Fruit fly (Drosophila melanogaster) whole organism, pupa: ENCODE data around the gene QIL1.

Source experiments
- CG9948 ChIP-seq: fragments of 200-800 bp; sonication (Bioruptor generic); optimal IDR thresholded peaks from 2 replicates; lab custom pipeline; 2018; ENCODE audit warnings: missing biosample characterization, mild to moderate bottlenecking, missing genetic modification characterization, moderate library complexity
- D1 ChIP-seq: fragments of 200-800 bp; sonication (Bioruptor generic); optimal IDR thresholded peaks from 2 replicates; lab custom pipeline; 2018; ENCODE audit warnings: missing biosample characterization, mild to moderate bottlenecking, missing genetic modification characterization, moderate library complexity
- Pif1A ChIP-seq: fragments of 200-800 bp; sonication (Bioruptor generic); optimal IDR thresholded peaks from 3 replicates; lab custom pipeline; 2016; ENCODE audit warnings: missing biosample characterization, missing genetic modification characterization
- Snoo ChIP-seq: fragments of 200-800 bp; sonication (Bioruptor generic); optimal IDR thresholded peaks from 3 replicates; lab custom pipeline; 2017; ENCODE audit warnings: missing biosample characterization, mild to moderate bottlenecking, missing genetic modification characterization, inconsistent platforms

DNA sequence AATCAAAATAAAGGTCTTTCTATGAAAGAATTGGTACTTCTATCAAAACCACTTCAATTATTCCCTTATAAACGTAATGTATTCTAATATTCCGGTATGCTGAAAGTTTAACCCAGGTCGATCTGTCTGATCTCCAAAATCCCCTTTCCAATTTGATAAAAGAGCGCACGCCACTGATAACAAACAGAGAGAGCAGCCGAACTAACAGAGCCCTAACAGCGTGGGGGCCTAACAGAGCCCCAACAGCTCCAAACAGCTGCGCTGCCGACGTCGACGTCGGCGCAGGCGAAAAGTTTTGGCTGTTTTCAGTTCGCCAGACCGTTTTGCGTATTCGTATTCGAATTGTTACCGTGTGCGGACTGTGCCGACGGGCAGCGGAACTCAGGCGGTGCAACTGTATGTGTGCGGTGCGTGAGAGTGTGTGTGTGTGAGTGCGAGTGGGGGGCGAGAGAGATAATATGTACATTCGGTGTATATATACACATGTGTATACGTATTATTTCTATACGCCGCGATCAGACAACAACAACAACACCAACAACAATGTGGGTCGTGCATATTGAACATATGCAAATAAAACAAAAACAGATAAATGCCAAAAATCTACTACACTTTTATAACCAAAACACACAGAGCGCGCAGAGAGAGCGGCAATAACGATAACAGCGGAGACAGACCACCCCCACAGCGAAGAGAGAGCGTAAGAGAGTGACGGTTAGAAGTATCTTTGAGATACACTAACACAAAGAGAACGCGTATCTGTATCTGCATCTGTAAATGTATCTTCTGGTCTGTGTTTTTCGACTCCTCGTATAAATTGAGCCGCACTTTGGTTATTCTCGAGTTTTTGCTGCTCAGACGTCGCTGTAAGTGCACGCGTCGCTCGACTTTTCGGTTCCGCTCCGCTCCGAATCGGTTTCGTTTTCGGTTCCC is 21.3 kb downstream of the QIL1 start, which contains the start of gene Oatp74D:
- TF ChIP-seq Pif1A (GFP tag; lab: Kevin White, UChicago): peak; percentile 71
- peak; percentile 32 for TF ChIP-seq CG9948 (tag; lab: Kevin White, UChicago)
- no peak for TF ChIP-seq D1 (tag; lab: Kevin White, UChicago)
- peak; percentile 37 for TF ChIP-seq Snoo (tag; lab: Kevin White, UChicago)
